Worm (Caenorhabditis elegans): ENCODE measurements around the gene T05C7.9.

DNA sequence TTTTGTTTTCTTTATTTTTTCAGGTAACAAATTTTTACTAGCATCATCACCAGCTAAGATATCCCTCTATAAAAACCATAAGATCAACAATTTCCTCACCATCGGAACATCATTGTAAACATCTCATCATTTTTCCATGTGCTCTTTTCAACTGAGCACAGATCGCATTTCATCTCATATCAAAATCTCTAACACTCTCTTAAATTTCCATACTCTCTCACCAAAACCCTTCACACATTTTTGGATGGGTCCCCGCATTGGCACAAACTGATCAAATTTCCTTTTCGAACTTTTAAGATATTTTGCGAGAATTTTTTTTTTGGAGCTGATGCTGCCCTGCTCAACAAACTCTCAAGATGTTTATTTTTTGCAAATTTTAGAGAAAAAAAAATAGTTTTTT is 1.7 kb upstream of the T05C7.9 start:
- no peak for TF ChIP-seq ama-1 (optimal IDR thresholded peaks at IDR 0.05)
- no peak for TF ChIP-seq hnd-1 (tag; optimal IDR thresholded peaks at IDR 0.05)
- TF ChIP-seq hmg-4 (GFP tag; optimal IDR thresholded peaks at IDR 0.05), result no peak
- no peak for TF ChIP-seq sea-1 (GFP tag; conservative IDR thresholded peaks at IDR 0.05)
- no peak for TF ChIP-seq tbx-37 (GFP tag; conservative IDR thresholded peaks at IDR 0.05)
- no peak for TF ChIP-seq flt-1 (GFP tag; IDR thresholded peaks at IDR 0.05)
